Worm (Caenorhabditis elegans) whole organism, late embryonic: ENCODE measurements around the gene srw-68.

ENCODE experiments used
- ama-1 ChIP-seq: fragments of 150-350 bp; optimal IDR thresholded peaks from 2 replicates; lab custom pipeline; 2014
- zip-5 ChIP-seq: sonication (generic microtip); optimal IDR thresholded peaks from 2 replicates; lab custom pipeline; 2016; ENCODE audit warnings: missing genetic modification characterization, missing compliant biosample characterization

DNA sequence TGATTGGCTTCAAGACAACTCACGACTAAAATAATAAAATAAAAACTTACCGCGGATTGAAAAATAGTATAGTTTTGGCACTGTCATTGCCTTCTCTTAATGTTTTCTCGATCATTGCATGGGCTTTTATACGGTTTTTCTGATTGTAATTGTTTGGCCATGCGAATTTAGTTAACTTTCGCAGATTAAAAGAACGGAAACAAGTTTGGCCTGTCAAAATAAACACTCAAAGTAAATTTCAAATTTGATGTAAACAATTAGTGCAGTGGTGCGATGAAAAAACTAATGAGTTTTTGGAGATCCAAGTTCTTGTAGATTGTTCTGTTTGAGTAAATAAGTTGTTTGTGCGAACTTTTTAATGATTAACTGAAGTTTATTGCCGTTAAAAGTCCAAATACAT is 27.3 kb downstream of the srw-68 start, which contains the start of gene gst-41:
- TF ChIP-seq zip-5: no peak
- TF ChIP-seq ama-1: no peak
